Worm (Caenorhabditis elegans) whole organism, L1 larva: Measurements from ENCODE around the gene F40G12.2.

Source experiments
- dsc-1 ChIP-seq: sonication (generic microtip); optimal IDR thresholded peaks from 2 replicates; lab custom pipeline; 2016; ENCODE audit warnings: mild to moderate bottlenecking, missing genetic modification characterization, missing compliant biosample characterization
- lin-15B ChIP-seq: fragments of 150-350 bp; sonication (generic microtip); optimal IDR thresholded peaks from 3 replicates; lab custom pipeline; 2014; ENCODE audit warnings: missing biosample characterization, missing genetic modification characterization
- lin-39 ChIP-seq: fragments of 150-350 bp; optimal IDR thresholded peaks from 2 replicates; lab custom pipeline; 2014; ENCODE audit warnings: missing biosample characterization, missing genetic modification reagents, missing genetic modification characterization
- mdl-1 ChIP-seq, 2 experiments: fragments of 150-350 bp; optimal IDR thresholded peaks; 2 replicates each; lab custom pipeline; 2014 to 2017; ENCODE audit warnings: missing biosample characterization in 2 of 2, missing genetic modification characterization in 2 of 2, inconsistent platforms in 1 of 2

- TF ChIP-seq mdl-1 (tag; optimal IDR thresholded peaks at IDR 0.05; lab: Kevin White, UChicago), result no peak
- no peak for TF ChIP-seq dsc-1 (tag; lab: Kevin White, UChicago)
- no peak for TF ChIP-seq lin-15B
- no peak for TF ChIP-seq lin-39
These were observed 12.3 kb upstream of the F40G12.2 start, which contains the start of gene F40G12.6 for ce11 chrV:14273019-14273418.
